Fruit fly (Drosophila melanogaster) whole organism, prepupa: ENCODE data around the gene Adhr.

ENCODE experiments used
- Blimp-1 ChIP-seq: fragments of 200-800 bp; sonication (Bioruptor generic); optimal IDR thresholded peaks from 3 replicates; lab custom pipeline; 2017; ENCODE audit warnings: missing biosample characterization, missing genetic modification characterization, mild to moderate bottlenecking, moderate library complexity, missing genetic modification reagents
- CG10631 ChIP-seq: fragments of 200-800 bp; sonication (Bioruptor generic); optimal IDR thresholded peaks from 2 replicates; lab custom pipeline; 2016; ENCODE audit warnings: missing biosample characterization, missing genetic modification characterization
- CG10669 ChIP-seq: fragments of 200-800 bp; sonication (Bioruptor generic); optimal IDR thresholded peaks from 3 replicates; lab custom pipeline; 2018; ENCODE audit warnings: missing biosample characterization, mild to moderate bottlenecking, missing genetic modification characterization, moderate library complexity
- CG11294 ChIP-seq: fragments of 200-800 bp; sonication (Bioruptor generic); IDR thresholded peaks from 2 replicates; pipeline ENCODE4 v1.3.6; 2022; ENCODE audit warnings: missing biosample characterization, missing genetic modification characterization
- CG11762 ChIP-seq: fragments of 200-800 bp; sonication (Bioruptor generic); optimal IDR thresholded peaks from 3 replicates; lab custom pipeline; 2016; ENCODE audit warnings: missing biosample characterization, missing genetic modification characterization; ENCODE audit not compliant: insufficient read depth
- CG15336 ChIP-seq: fragments of 200-800 bp; sonication (Bioruptor generic); IDR thresholded peaks from 2 replicates; pipeline ENCODE4 v1.3.6; 2022; ENCODE audit warnings: missing biosample characterization, missing genetic modification characterization
- CG1621 ChIP-seq: fragments of 200-800 bp; sonication (Bioruptor generic); optimal IDR thresholded peaks from 3 replicates; lab custom pipeline; 2018; ENCODE audit warnings: missing biosample characterization, mild to moderate bottlenecking, missing genetic modification characterization
- CG16779 ChIP-seq: fragments of 200-800 bp; sonication (Bioruptor generic); optimal IDR thresholded peaks from 3 replicates; lab custom pipeline; 2017; ENCODE audit warnings: missing biosample characterization, mild to moderate bottlenecking, missing genetic modification characterization
- CG3032 ChIP-seq: fragments of 200-800 bp; optimal IDR thresholded peaks from 2 replicates; lab custom pipeline; 2019; ENCODE audit warnings: missing biosample characterization, mild to moderate bottlenecking, missing genetic modification characterization, moderate library complexity
- CG31627 ChIP-seq: fragments of 200-800 bp; sonication (Bioruptor generic); optimal IDR thresholded peaks from 3 replicates; lab custom pipeline; 2016; ENCODE audit warnings: missing biosample characterization, missing genetic modification characterization
- CG32006 ChIP-seq: fragments of 200-800 bp; sonication (Bioruptor generic); optimal IDR thresholded peaks from 3 replicates; lab custom pipeline; 2017; ENCODE audit warnings: missing biosample characterization, mild to moderate bottlenecking, missing genetic modification characterization
- CG3919 ChIP-seq: fragments of 200-800 bp; sonication (Bioruptor generic); optimal IDR thresholded peaks from 3 replicates; lab custom pipeline; 2016; ENCODE audit warnings: missing biosample characterization, missing genetic modification characterization
- CG4318 ChIP-seq: fragments of 200-800 bp; sonication (Bioruptor generic); optimal IDR thresholded peaks from 3 replicates; lab custom pipeline; 2017; ENCODE audit warnings: missing biosample characterization, mild to moderate bottlenecking, missing genetic modification characterization
- CG6163 ChIP-seq: fragments of 200-800 bp; sonication (Bioruptor generic); IDR thresholded peaks from 3 replicates; pipeline ENCODE4 v1.3.6; 2022; ENCODE audit warnings: missing biosample characterization, missing genetic modification characterization
- CG6276 ChIP-seq: fragments of 200-800 bp; sonication (Bioruptor generic); optimal IDR thresholded peaks from 2 replicates; lab custom pipeline; 2017; ENCODE audit warnings: missing biosample characterization, mild to moderate bottlenecking, missing genetic modification characterization
- CG6792 ChIP-seq: fragments of 200-800 bp; sonication (Bioruptor generic); optimal IDR thresholded peaks from 3 replicates; lab custom pipeline; 2016; ENCODE audit warnings: missing biosample characterization, missing genetic modification characterization
- CG6854 ChIP-seq: fragments of 200-800 bp; sonication (Bioruptor generic); optimal IDR thresholded peaks from 2 replicates; lab custom pipeline; 2017; ENCODE audit warnings: missing biosample characterization, mild to moderate bottlenecking, missing genetic modification characterization
- CG8119 ChIP-seq: fragments of 200-800 bp; sonication (Bioruptor generic); IDR thresholded peaks from 3 replicates; pipeline ENCODE4 v1.3.6; 2022; ENCODE audit warnings: missing biosample characterization, missing genetic modification characterization
- CG8319 ChIP-seq: fragments of 200-800 bp; sonication (Bioruptor generic); optimal IDR thresholded peaks from 3 replicates; lab custom pipeline; 2016; ENCODE audit warnings: missing biosample characterization, missing genetic modification characterization
- CG8632 ChIP-seq: fragments of 200-800 bp; sonication (Bioruptor generic); optimal IDR thresholded peaks from 3 replicates; lab custom pipeline; 2016; ENCODE audit warnings: missing biosample characterization, missing genetic modification characterization
- Eip75B ChIP-seq: fragments of 200-800 bp; sonication (Bioruptor generic); optimal IDR thresholded peaks from 3 replicates; lab custom pipeline; 2016; ENCODE audit warnings: missing biosample characterization, missing genetic modification characterization
- Eip78C ChIP-seq: fragments of 200-800 bp; sonication (Bioruptor generic); peaks from one replicate; lab custom pipeline; 2016; ENCODE audit warnings: missing biosample characterization, missing genetic modification characterization
- Ets21C ChIP-seq: fragments of 200-800 bp; sonication (Bioruptor generic); optimal IDR thresholded peaks from 3 replicates; lab custom pipeline; 2016; ENCODE audit warnings: missing biosample characterization, missing genetic modification characterization
- Ets96B ChIP-seq: fragments of 200-800 bp; optimal IDR thresholded peaks from 2 replicates; lab custom pipeline; 2019; ENCODE audit warnings: missing biosample characterization, mild to moderate bottlenecking, missing genetic modification characterization, moderate library complexity
- Hr38 ChIP-seq: sonication (Bioruptor generic); optimal IDR thresholded peaks from 2 replicates; lab custom pipeline; 2016; ENCODE audit warnings: missing biosample characterization, missing genetic modification characterization
- Hr4 ChIP-seq: fragments of 200-800 bp; sonication (Bioruptor generic); optimal IDR thresholded peaks from 3 replicates; lab custom pipeline; 2016; ENCODE audit warnings: missing biosample characterization, missing genetic modification characterization
- Met ChIP-seq: fragments of 200-800 bp; sonication (Bioruptor generic); optimal IDR thresholded peaks from 3 replicates; lab custom pipeline; 2016; ENCODE audit warnings: missing biosample characterization, missing genetic modification characterization
- OdsH ChIP-seq: fragments of 200-800 bp; sonication (Bioruptor generic); optimal IDR thresholded peaks from 3 replicates; lab custom pipeline; 2016; ENCODE audit warnings: missing biosample characterization, missing genetic modification characterization
- Smox ChIP-seq: fragments of 200-800 bp; sonication (Bioruptor generic); optimal IDR thresholded peaks from 3 replicates; lab custom pipeline; 2016; ENCODE audit warnings: missing biosample characterization, missing genetic modification characterization
- Sox102F ChIP-seq: fragments of 200-800 bp; sonication (Bioruptor generic); optimal IDR thresholded peaks from 2 replicates; lab custom pipeline; 2016; ENCODE audit warnings: missing biosample characterization, mild to moderate bottlenecking, missing genetic modification characterization
- cyc ChIP-seq: fragments of 200-800 bp; sonication (Bioruptor generic); optimal IDR thresholded peaks from 3 replicates; lab custom pipeline; 2016; ENCODE audit warnings: missing biosample characterization, missing genetic modification characterization
- dac ChIP-seq: fragments of 200-800 bp; sonication (Bioruptor generic); optimal IDR thresholded peaks from 2 replicates; lab custom pipeline; 2017; ENCODE audit warnings: missing biosample characterization, mild to moderate bottlenecking, missing genetic modification characterization
- dsx ChIP-seq: fragments of 200-800 bp; optimal IDR thresholded peaks from 3 replicates; lab custom pipeline; 2019; ENCODE audit warnings: missing biosample characterization, mild to moderate bottlenecking, missing genetic modification characterization, moderate library complexity; ENCODE audit not compliant: poor library complexity, severe bottlenecking
- eg ChIP-seq: fragments of 200-800 bp; sonication (Bioruptor generic); IDR thresholded peaks from 3 replicates; pipeline ENCODE4 v1.3.6; 2022; ENCODE audit warnings: missing biosample characterization, missing genetic modification characterization
- fd85E ChIP-seq: fragments of 200-800 bp; sonication (Bioruptor generic); optimal IDR thresholded peaks from 3 replicates; lab custom pipeline; 2016; ENCODE audit warnings: missing biosample characterization, missing genetic modification characterization
- fkh ChIP-seq: fragments of 200-800 bp; sonication (Bioruptor generic); optimal IDR thresholded peaks from 3 replicates; lab custom pipeline; 2017; ENCODE audit warnings: missing biosample characterization, mild to moderate bottlenecking, missing genetic modification characterization, moderate library complexity
- lz ChIP-seq: fragments of 200-800 bp; sonication (Bioruptor generic); optimal IDR thresholded peaks from 3 replicates; lab custom pipeline; 2016; ENCODE audit warnings: missing biosample characterization, missing genetic modification characterization
- net ChIP-seq: fragments of 200-800 bp; sonication (Bioruptor generic); optimal IDR thresholded peaks from 3 replicates; lab custom pipeline; 2016; ENCODE audit warnings: missing biosample characterization, missing genetic modification characterization
- salr ChIP-seq, 2 experiments: fragments of 200-800 bp; sonication (Bioruptor generic); optimal IDR thresholded peaks; 3 replicates each; lab custom pipeline; 2016 to 2018; ENCODE audit warnings: missing biosample characterization in 2 of 2, missing genetic modification characterization in 2 of 2, mild to moderate bottlenecking in 1 of 2
- spab ChIP-seq: fragments of 200-800 bp; sonication (Bioruptor generic); optimal IDR thresholded peaks from 2 replicates; lab custom pipeline; 2017; ENCODE audit warnings: missing biosample characterization, mild to moderate bottlenecking, missing genetic modification characterization, missing genetic modification reagents
- ss ChIP-seq, 2 experiments: fragments of 200-800 bp; sonication (Bioruptor generic); optimal IDR thresholded peaks; 2 replicates in 1 of 2; 3 replicates in 1 of 2; lab custom pipeline; 2017 to 2018; ENCODE audit warnings: mild to moderate bottlenecking in 2 of 2, missing biosample characterization in 2 of 2, missing genetic modification characterization in 2 of 2, moderate library complexity in 1 of 2
- svp ChIP-seq: fragments of 200-800 bp; sonication (Bioruptor generic); peaks from one replicate; lab custom pipeline; 2016; ENCODE audit warnings: missing biosample characterization, missing genetic modification characterization
- topi ChIP-seq: fragments of 200-800 bp; sonication (Bioruptor generic); optimal IDR thresholded peaks from 3 replicates; lab custom pipeline; 2016; ENCODE audit warnings: missing biosample characterization, missing genetic modification characterization
- vri ChIP-seq: fragments of 200-800 bp; sonication (Bioruptor generic); optimal IDR thresholded peaks from 3 replicates; lab custom pipeline; 2016; ENCODE audit warnings: missing biosample characterization, mild to moderate bottlenecking, missing genetic modification characterization

The Adhr gene

dm6 chr2L:14634986-14635385 lies 19.6 kb downstream of the Adhr start (continued):
- peak; percentile 66; the same call in 1 of the 2 replicates for TF ChIP-seq CG15336 (GFP tag; lab: Robert Waterston, UW)
- no peak for TF ChIP-seq topi (GFP tag; lab: Kevin White, UChicago)
- TF ChIP-seq ss (GFP tag; optimal IDR thresholded peaks at IDR 0.05; lab: Kevin White, UChicago) = no peak
- peak; percentile 22 for TF ChIP-seq Met
- no peak for TF ChIP-seq CG10669 (GFP tag; lab: Kevin White, UChicago)
- TF ChIP-seq spab = no peak
- TF ChIP-seq CG31627 = no peak
- TF ChIP-seq OdsH = peak; percentile 24
- TF ChIP-seq CG4318 (GFP tag; lab: Kevin White, UChicago) = peak; percentile 49
- peak; percentile 52 for TF ChIP-seq Hr4
- TF ChIP-seq Smox (GFP tag; lab: Kevin White, UChicago) = no peak
- TF ChIP-seq CG10631 = peak; percentile 6
- TF ChIP-seq CG3919 (GFP tag; lab: Kevin White, UChicago) = peak; percentile 17
- TF ChIP-seq CG8632 (GFP tag; lab: Kevin White, UChicago) = no peak
- peak; percentile 80 for TF ChIP-seq CG32006 (GFP tag; lab: Kevin White, UChicago)
- peak; percentile 21 for TF ChIP-seq CG11762 (GFP tag; lab: Kevin White, UChicago)
- peak; percentile 13 for TF ChIP-seq Sox102F
- peak; percentile 57 for TF ChIP-seq CG6276 (GFP tag; lab: Kevin White, UChicago)
- no peak for TF ChIP-seq fd85E
- no peak for TF ChIP-seq net (GFP tag; lab: Kevin White, UChicago)
- TF ChIP-seq CG8119 (GFP tag; lab: Robert Waterston, UW) = peak; percentile 73
- TF ChIP-seq Eip78C (GFP tag; lab: Kevin White, UChicago) = peak; percentile 64
- TF ChIP-seq cyc (GFP tag; lab: Kevin White, UChicago) = no peak
- no peak for TF ChIP-seq vri

dm6 chr2L:14642090-14642632 lies 26.8 kb downstream of the Adhr start:
- no peak for TF ChIP-seq CG16779 (tag; lab: Kevin White, UChicago)
- TF ChIP-seq Ets21C (GFP tag; lab: Kevin White, UChicago) = no peak
- TF ChIP-seq svp = no peak
- TF ChIP-seq dsx = peak; percentile 72
- no peak for TF ChIP-seq Smox (GFP tag; lab: Kevin White, UChicago)
- TF ChIP-seq CG8319 = no peak
- TF ChIP-seq CG10631 = no peak
- no peak for TF ChIP-seq CG6792 (GFP tag; lab: Kevin White, UChicago)
- TF ChIP-seq vri = no peak
- peak; percentile 66 for TF ChIP-seq CG6163 (GFP tag; lab: Robert Waterston, UW)
- TF ChIP-seq CG32006 (GFP tag; lab: Kevin White, UChicago) = no peak
- no peak for TF ChIP-seq CG4318 (GFP tag; lab: Kevin White, UChicago)
- 0 out of 3 replicates have a peak, but pooled peaks have one; percentile 26 for TF ChIP-seq CG8119 (GFP tag; lab: Robert Waterston, UW)
- peak; percentile 95 for TF ChIP-seq Blimp-1 (GFP tag; lab: Kevin White, UChicago)
- TF ChIP-seq eg (GFP tag; lab: Robert Waterston, UW) = 0 out of 3 replicates have a peak, but pooled peaks have one; percentile 36
- TF ChIP-seq lz (GFP tag; lab: Kevin White, UChicago) = no peak
- TF ChIP-seq spab = no peak
- no peak for TF ChIP-seq CG11762 (GFP tag; lab: Kevin White, UChicago)
- no peak for TF ChIP-seq dac (GFP tag; lab: Kevin White, UChicago)
- no peak for TF ChIP-seq Ets96B (tag; lab: Kevin White, UChicago)
- no peak for TF ChIP-seq CG3919 (GFP tag; lab: Kevin White, UChicago)
- peak in 1 of 2 experiments; percentile 71 for TF ChIP-seq ss (GFP tag; optimal IDR thresholded peaks at IDR 0.05; lab: Kevin White, UChicago)
- TF ChIP-seq CG3032 = no peak
- TF ChIP-seq CG11294 (GFP tag; lab: Robert Waterston, UW) = no peak
- no peak for TF ChIP-seq fkh (GFP tag; lab: Kevin White, UChicago)
- no peak for TF ChIP-seq Hr38 (GFP tag; lab: Kevin White, UChicago)
- TF ChIP-seq CG15336 (GFP tag; lab: Robert Waterston, UW) = peak; percentile 23; the same call in 1 of the 2 replicates
- TF ChIP-seq CG8632 (GFP tag; lab: Kevin White, UChicago) = no peak
- TF ChIP-seq topi (GFP tag; lab: Kevin White, UChicago) = no peak
- no peak for TF ChIP-seq Eip75B (GFP tag; lab: Kevin White, UChicago)
- no peak for TF ChIP-seq net (GFP tag; lab: Kevin White, UChicago)
- TF ChIP-seq salr (GFP tag; optimal IDR thresholded peaks at IDR 0.05; lab: Kevin White, UChicago) = no peak
- no peak for TF ChIP-seq OdsH
- no peak for TF ChIP-seq fd85E
- TF ChIP-seq Met = no peak
- no peak for TF ChIP-seq CG1621
- TF ChIP-seq CG6854 (GFP tag; lab: Kevin White, UChicago) = peak; percentile 27
